Worm (Caenorhabditis elegans) whole organism, L1 larva: ENCODE data around the gene umps-1.
A peak's percentile ranks its signal among the peaks of the same experiment; 100 is the strongest.

Experiments used
- C34B4.2 ChIP-seq: sonication (generic microtip); optimal IDR thresholded peaks from 2 replicates; lab custom pipeline; 2017; ENCODE audit warnings: mild to moderate bottlenecking, missing genetic modification characterization, missing compliant biosample characterization
- aha-1 ChIP-seq: fragments of 150-350 bp; optimal IDR thresholded peaks from 2 replicates; lab custom pipeline; 2014; ENCODE audit warnings: missing biosample characterization, missing genetic modification characterization
- aly-2 ChIP-seq: fragments of 150-350 bp; optimal IDR thresholded peaks from 2 replicates; lab custom pipeline; 2014; ENCODE audit warnings: missing biosample characterization, missing genetic modification characterization
- blmp-1 ChIP-seq: fragments of 150-350 bp; optimal IDR thresholded peaks from 2 replicates; lab custom pipeline; 2014; ENCODE audit warnings: missing biosample characterization, missing genetic modification characterization
- ceh-8 ChIP-seq: fragments of 200-800 bp; sonication (Bioruptor generic); optimal IDR thresholded peaks from 2 replicates; lab custom pipeline; 2018; ENCODE audit warnings: mild to moderate bottlenecking, missing genetic modification characterization, moderate library complexity, missing compliant biosample characterization
- ces-1 ChIP-seq: fragments of 150-350 bp; optimal IDR thresholded peaks from 2 replicates; lab custom pipeline; 2014; ENCODE audit warnings: missing biosample characterization, missing genetic modification reagents, missing genetic modification characterization
- dpl-1 ChIP-seq, 3 experiments: fragments of 150-350 bp in 2 of 3; sonication (generic microtip) in 1 of 3; optimal IDR thresholded peaks; 2 replicates each; lab custom pipeline; 2014 to 2017; ENCODE audit warnings: missing biosample characterization in 3 of 3, missing genetic modification characterization in 3 of 3, missing genetic modification reagents in 3 of 3
- dsc-1 ChIP-seq: sonication (generic microtip); optimal IDR thresholded peaks from 2 replicates; lab custom pipeline; 2016; ENCODE audit warnings: mild to moderate bottlenecking, missing genetic modification characterization, missing compliant biosample characterization
- efl-1 ChIP-seq, 4 experiments: fragments of 150-350 bp; optimal IDR thresholded peaks in 3 of 4; peaks in 1 of 4; 1 replicate in 1 of 4; 2 replicates in 3 of 4; lab custom pipeline; 2014; ENCODE audit warnings: missing biosample characterization in 2 of 4, missing genetic modification characterization in 2 of 4, missing genetic modification reagents in 2 of 4
- efl-3 ChIP-seq: fragments of 200-800 bp; sonication (Bioruptor generic); optimal IDR thresholded peaks from 2 replicates; lab custom pipeline; 2018; ENCODE audit warnings: mild to moderate bottlenecking, missing genetic modification characterization, missing compliant biosample characterization
- egl-13 ChIP-seq: sonication (generic microtip); optimal IDR thresholded peaks from 2 replicates; lab custom pipeline; 2016; ENCODE audit warnings: missing genotype, missing genetic modification reagents, missing genetic modification characterization, missing compliant biosample characterization
- egl-27 ChIP-seq, 2 experiments: fragments of 150-350 bp in 1 of 2; sonication (generic microtip); optimal IDR thresholded peaks; 3 replicates each; lab custom pipeline; 2017 to 2018; ENCODE audit warnings: missing biosample characterization in 2 of 2, missing genetic modification characterization in 2 of 2, missing genetic modification reagents in 2 of 2
- elt-2 ChIP-seq: sonication (generic microtip); optimal IDR thresholded peaks from 2 replicates; lab custom pipeline; 2016; ENCODE audit warnings: missing genetic modification characterization, mild to moderate bottlenecking, inconsistent platforms, missing compliant biosample characterization, missing genetic modification reagents
- ets-5 ChIP-seq: fragments of 200-800 bp; sonication (Bioruptor generic); IDR thresholded peaks from 2 replicates; pipeline ENCODE4 v1.3.6; 2022; ENCODE audit warnings: missing genetic modification characterization, missing compliant biosample characterization
- fkh-8 ChIP-seq: sonication (generic microtip); optimal IDR thresholded peaks from 2 replicates; lab custom pipeline; 2016; ENCODE audit warnings: mild to moderate bottlenecking, missing genetic modification characterization, missing compliant biosample characterization
- fos-1 ChIP-seq: fragments of 150-350 bp; optimal IDR thresholded peaks from 2 replicates; lab custom pipeline; 2014; ENCODE audit warnings: missing biosample characterization, missing genetic modification characterization
- hlh-4 ChIP-seq: sonication (generic microtip); optimal IDR thresholded peaks from 2 replicates; lab custom pipeline; 2016; ENCODE audit warnings: mild to moderate bottlenecking, missing genetic modification characterization, missing compliant biosample characterization
- hpl-2 ChIP-seq: fragments of 150-350 bp; optimal IDR thresholded peaks from 2 replicates; lab custom pipeline; 2014; ENCODE audit warnings: missing biosample characterization, missing genetic modification reagents, missing genetic modification characterization
- irx-1 ChIP-seq: sonication (generic microtip); optimal IDR thresholded peaks from 2 replicates; lab custom pipeline; 2016; ENCODE audit warnings: missing genetic modification characterization, missing compliant biosample characterization
- isw-1 ChIP-seq: fragments of 200-800 bp; sonication (Bioruptor generic); IDR thresholded peaks from 2 replicates; pipeline ENCODE4 v1.3.6; 2022; ENCODE audit warnings: missing genetic modification characterization, missing compliant biosample characterization
- jun-1 ChIP-seq: fragments of 150-350 bp; optimal IDR thresholded peaks from 2 replicates; lab custom pipeline; 2014; ENCODE audit warnings: missing biosample characterization, missing genetic modification reagents, missing genetic modification characterization
- lin-13 ChIP-seq: fragments of 150-350 bp; optimal IDR thresholded peaks from 2 replicates; lab custom pipeline; 2014; ENCODE audit warnings: missing biosample characterization, missing genetic modification reagents, missing genetic modification characterization
- lin-15B ChIP-seq: fragments of 150-350 bp; sonication (generic microtip); optimal IDR thresholded peaks from 3 replicates; lab custom pipeline; 2014; ENCODE audit warnings: missing biosample characterization, missing genetic modification characterization
- lin-35 ChIP-seq, 2 experiments: fragments of 150-350 bp; optimal IDR thresholded peaks; 2 replicates each; lab custom pipeline; 2014; ENCODE audit warnings: missing biosample characterization in 2 of 2, missing genetic modification characterization in 2 of 2, missing genetic modification reagents in 2 of 2
- lin-39 ChIP-seq: fragments of 150-350 bp; optimal IDR thresholded peaks from 2 replicates; lab custom pipeline; 2014; ENCODE audit warnings: missing biosample characterization, missing genetic modification reagents, missing genetic modification characterization
- lsy-2 ChIP-seq, 2 experiments: fragments of 150-350 bp; optimal IDR thresholded peaks; 2 replicates each; lab custom pipeline; 2014; ENCODE audit warnings: missing biosample characterization in 2 of 2, missing genetic modification characterization in 2 of 2
- mab-9 ChIP-seq: fragments of 200-800 bp; sonication (Bioruptor generic); IDR thresholded peaks from 2 replicates; pipeline ENCODE4 v1.3.6; 2022; ENCODE audit warnings: missing genetic modification reagents, missing genetic modification characterization, missing compliant biosample characterization
- mdl-1 ChIP-seq, 2 experiments: fragments of 150-350 bp; optimal IDR thresholded peaks; 2 replicates each; lab custom pipeline; 2014 to 2017; ENCODE audit warnings: missing biosample characterization in 2 of 2, missing genetic modification characterization in 2 of 2, inconsistent platforms in 1 of 2
- nhr-11 ChIP-seq: fragments of 150-350 bp; optimal IDR thresholded peaks from 2 replicates; lab custom pipeline; 2014; ENCODE audit warnings: missing biosample characterization, missing genetic modification characterization
- nhr-19 ChIP-seq: fragments of 200-800 bp; sonication (Bioruptor generic); conservative IDR thresholded peaks from 2 replicates; pipeline ENCODE4 v1.3.6; 2022; ENCODE audit warnings: missing genetic modification characterization, missing compliant biosample characterization
- nhr-28 ChIP-seq: fragments of 150-350 bp; optimal IDR thresholded peaks from 2 replicates; lab custom pipeline; 2014; ENCODE audit warnings: missing biosample characterization, missing genetic modification characterization
- nhr-47 ChIP-seq: sonication (generic microtip); optimal IDR thresholded peaks from 2 replicates; lab custom pipeline; 2016; ENCODE audit warnings: mild to moderate bottlenecking, missing genetic modification characterization, moderate library complexity, missing compliant biosample characterization
- nhr-76 ChIP-seq: sonication (generic microtip); optimal IDR thresholded peaks from 2 replicates; lab custom pipeline; 2017; ENCODE audit warnings: missing biosample characterization, missing genetic modification characterization
- nhr-77 ChIP-seq: fragments of 150-350 bp; optimal IDR thresholded peaks from 2 replicates; lab custom pipeline; 2014; ENCODE audit warnings: missing biosample characterization, missing genetic modification characterization
- nhr-84 ChIP-seq: sonication (generic microtip); optimal IDR thresholded peaks from 2 replicates; lab custom pipeline; 2017; ENCODE audit warnings: missing biosample characterization, missing genetic modification characterization
- rnt-1 ChIP-seq: sonication (generic microtip); optimal IDR thresholded peaks from 2 replicates; lab custom pipeline; 2016; ENCODE audit warnings: mild to moderate bottlenecking, missing genetic modification characterization, moderate library complexity, missing compliant biosample characterization
- snpc-4 ChIP-seq: fragments of 150-350 bp; optimal IDR thresholded peaks from 2 replicates; lab custom pipeline; 2014; ENCODE audit warnings: missing biosample characterization, missing genetic modification characterization
- sup-37 ChIP-seq: fragments of 200-800 bp; sonication (Bioruptor generic); optimal IDR thresholded peaks from 2 replicates; lab custom pipeline; 2018; ENCODE audit warnings: mild to moderate bottlenecking, missing genetic modification characterization, missing compliant biosample characterization
- swsn-7 ChIP-seq: sonication (generic microtip); optimal IDR thresholded peaks from 2 replicates; lab custom pipeline; 2016; ENCODE audit warnings: missing genetic modification characterization, missing compliant biosample characterization
- tbx-2 ChIP-seq: sonication (generic microtip); optimal IDR thresholded peaks from 2 replicates; lab custom pipeline; 2016; ENCODE audit warnings: missing genetic modification characterization, missing compliant biosample characterization
- unc-130 ChIP-seq: fragments of 150-350 bp; optimal IDR thresholded peaks from 2 replicates; lab custom pipeline; 2017; ENCODE audit warnings: missing biosample characterization, missing genetic modification characterization, inconsistent platforms
- unc-30 ChIP-seq: sonication (generic microtip); optimal IDR thresholded peaks from 2 replicates; lab custom pipeline; 2017; ENCODE audit warnings: missing biosample characterization, missing genetic modification characterization
- unc-86 ChIP-seq: sonication (generic microtip); optimal IDR thresholded peaks from 2 replicates; lab custom pipeline; 2016; ENCODE audit warnings: missing genetic modification characterization, missing compliant biosample characterization
- xbp-1 ChIP-seq: sonication (generic microtip); optimal IDR thresholded peaks from 2 replicates; lab custom pipeline; 2016; ENCODE audit warnings: missing genetic modification characterization, missing compliant biosample characterization
- zag-1 ChIP-seq: fragments of 150-350 bp; optimal IDR thresholded peaks from 2 replicates; lab custom pipeline; 2014; ENCODE audit warnings: missing biosample characterization, missing genetic modification characterization
- zip-4 ChIP-seq: fragments of 200-800 bp; sonication (Bioruptor generic); optimal IDR thresholded peaks from 2 replicates; lab custom pipeline; 2018; ENCODE audit warnings: mild to moderate bottlenecking, missing genetic modification characterization, moderate library complexity, missing compliant biosample characterization
- ztf-4 ChIP-seq: fragments of 150-350 bp; optimal IDR thresholded peaks from 2 replicates; lab custom pipeline; 2014; ENCODE audit warnings: missing biosample characterization, missing genetic modification characterization

The umps-1 gene

DNA sequence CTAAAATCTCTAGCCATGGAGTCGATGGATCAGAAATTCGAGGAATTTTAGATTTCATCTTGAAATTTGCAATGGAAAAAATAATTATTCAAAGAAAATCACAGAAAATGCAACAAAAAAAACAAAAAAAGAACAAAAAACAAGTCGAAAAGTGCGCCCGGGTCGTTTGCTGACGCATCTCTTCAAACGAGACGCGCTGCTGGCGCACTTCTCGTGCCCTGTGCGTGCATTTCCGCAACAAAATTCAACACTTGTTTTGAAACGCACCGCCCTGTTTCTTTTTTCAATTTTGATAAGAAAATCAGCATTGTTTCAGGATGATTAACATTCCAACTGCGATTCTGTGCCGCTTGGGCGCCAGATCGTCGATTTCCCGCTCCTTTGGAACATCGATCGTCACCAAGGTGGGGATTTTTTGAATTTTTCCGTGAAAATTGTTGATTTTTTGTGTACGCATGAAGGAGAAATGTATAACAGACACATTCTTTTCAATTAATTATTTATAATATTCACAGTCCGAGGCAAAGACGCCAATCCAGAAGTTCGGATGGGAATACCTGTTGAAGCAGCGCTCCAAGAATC is 23.4 kb downstream of the umps-1 start, which contains the start of the genes jmjd-4 and mev-1 (continued):
- TF ChIP-seq irx-1 (tag; lab: Kevin White, UChicago) = peak; percentile 89
- no peak for TF ChIP-seq ets-5 (GFP tag; lab: Robert Waterston, UW)
- TF ChIP-seq egl-27 (tag; optimal IDR thresholded peaks at IDR 0.05; lab: Kevin White, UChicago) = no peak
- TF ChIP-seq zag-1 = no peak
- TF ChIP-seq lin-35 (GFP tag; optimal IDR thresholded peaks at IDR 0.05; lab: Kevin White, UChicago) = peak; percentile 86 to 92
- peak; percentile 81 for TF ChIP-seq aha-1
- no peak for TF ChIP-seq nhr-28 (tag; lab: Kevin White, UChicago)
- peak; percentile 89 for TF ChIP-seq lin-39 (tag; lab: Kevin White, UChicago)
- peak; percentile 29 for TF ChIP-seq unc-130 (tag; lab: Kevin White, UChicago)
- peak; percentile 84 for TF ChIP-seq ceh-8 (GFP tag; lab: Kevin White, UChicago)
- TF ChIP-seq sup-37 (GFP tag; lab: Kevin White, UChicago) = peak; percentile 81
- peak in 1 of 2 experiments; percentile 77 for TF ChIP-seq mdl-1 (tag; optimal IDR thresholded peaks at IDR 0.05; lab: Kevin White, UChicago)
- peak; percentile 78 for TF ChIP-seq fkh-8 (tag; lab: Kevin White, UChicago)
- TF ChIP-seq hpl-2 (GFP tag; lab: Kevin White, UChicago) = no peak
- peak; percentile 63 for TF ChIP-seq egl-13 (tag; lab: Kevin White, UChicago)
- TF ChIP-seq ces-1 (GFP tag; lab: Kevin White, UChicago) = no peak
- TF ChIP-seq tbx-2 = peak; percentile 85
- peak; percentile 90 to 93 for TF ChIP-seq lsy-2 (tag; optimal IDR thresholded peaks at IDR 0.05; lab: Kevin White, UChicago)
- peak; percentile 94 for TF ChIP-seq nhr-47
- TF ChIP-seq jun-1 (tag; lab: Kevin White, UChicago) = peak; percentile 84
- TF ChIP-seq lin-15B (tag; lab: Kevin White, UChicago) = peak; percentile 81
- TF ChIP-seq nhr-11 (tag; lab: Kevin White, UChicago) = peak; percentile 58
- TF ChIP-seq nhr-84 (tag; lab: Kevin White, UChicago) = no peak
- TF ChIP-seq zip-4 = peak; percentile 80
- peak; percentile 84 to 87 (median 86) for TF ChIP-seq dpl-1 (GFP tag; optimal IDR thresholded peaks at IDR 0.05; lab: Kevin White, UChicago)
- TF ChIP-seq dsc-1 (tag; lab: Kevin White, UChicago) = peak; percentile 92
- no peak for TF ChIP-seq C34B4.2 (tag; lab: Kevin White, UChicago)
- peak; percentile 72 for TF ChIP-seq fos-1 (tag; lab: Kevin White, UChicago)
- peak; percentile 87 for TF ChIP-seq unc-86 (tag; lab: Kevin White, UChicago)
- TF ChIP-seq blmp-1 (tag; lab: Kevin White, UChicago) = peak; percentile 50
- peak; percentile 38 for TF ChIP-seq ztf-4 (tag; lab: Kevin White, UChicago)
- TF ChIP-seq nhr-77 (tag; lab: Kevin White, UChicago) = peak; percentile 48
- TF ChIP-seq lin-13 (GFP tag; lab: Kevin White, UChicago) = peak; percentile 79
- TF ChIP-seq isw-1 (GFP tag; lab: Robert Waterston, UW) = peak; percentile 78
- TF ChIP-seq nhr-76 (tag; lab: Kevin White, UChicago) = no peak
- no peak for TF ChIP-seq unc-30
- peak; percentile 89 for TF ChIP-seq nhr-19
- TF ChIP-seq hlh-4 (tag; lab: Kevin White, UChicago) = no peak
- peak; percentile 84 for TF ChIP-seq elt-2 (tag; lab: Kevin White, UChicago)
- peak; percentile 81 for TF ChIP-seq mab-9 (GFP tag; lab: Robert Waterston, UW)
- peak; percentile 96 for TF ChIP-seq rnt-1 (tag; lab: Kevin White, UChicago)
- peak; percentile 86 for TF ChIP-seq xbp-1 (tag; lab: Kevin White, UChicago)
- peak; percentile 51 for TF ChIP-seq aly-2 (tag; lab: Kevin White, UChicago)
- peak; percentile 87 to 89 for TF ChIP-seq efl-1 (optimal IDR thresholded peaks at IDR 0.05; lab: Kevin White, UChicago)
- peak; percentile 84 to 99 for TF ChIP-seq efl-1 (GFP tag; optimal IDR thresholded peaks at IDR 0.05 in 1 of 2; lab: Kevin White, UChicago)
- TF ChIP-seq swsn-7 (tag; lab: Kevin White, UChicago) = peak; percentile 89
- TF ChIP-seq efl-3 (GFP tag; lab: Kevin White, UChicago) = no peak
- peak; percentile 82 for TF ChIP-seq snpc-4 (tag; lab: Kevin White, UChicago)
- TF ChIP-seq, all 84 proteins: peak for 58
